Worm (Caenorhabditis elegans) whole organism, L2 larva: ENCODE measurements around the gene ZK1307.9.
A peak's percentile ranks its signal among the peaks of the same experiment; 100 is the strongest.

ENCODE experiments used
- alr-1 ChIP-seq: fragments of 150-350 bp; optimal IDR thresholded peaks from 2 replicates; lab custom pipeline; 2014; ENCODE audit warnings: missing biosample characterization, missing genetic modification characterization
- ama-1 ChIP-seq: fragments of 150-350 bp; optimal IDR thresholded peaks from 2 replicates; lab custom pipeline; 2018; ENCODE audit warnings: inconsistent platforms
- elt-3 ChIP-seq: sonication (generic microtip); optimal IDR thresholded peaks from 2 replicates; lab custom pipeline; 2017; ENCODE audit warnings: missing biosample characterization, missing genetic modification characterization
- fos-1 ChIP-seq: fragments of 150-350 bp; optimal IDR thresholded peaks from 2 replicates; lab custom pipeline; 2014; ENCODE audit warnings: missing biosample characterization, missing genetic modification characterization
- lin-11 ChIP-seq: fragments of 150-350 bp; sonication (generic microtip); optimal IDR thresholded peaks from 2 replicates; lab custom pipeline; 2014; ENCODE audit warnings: missing biosample characterization, missing genetic modification characterization, inconsistent platforms, mixed read lengths
- lin-39 ChIP-seq: fragments of 150-350 bp; optimal IDR thresholded peaks from 2 replicates; lab custom pipeline; 2014; ENCODE audit warnings: missing biosample characterization, missing genetic modification reagents, missing genetic modification characterization
- nhr-77 ChIP-seq: fragments of 150-350 bp; optimal IDR thresholded peaks from 2 replicates; lab custom pipeline; 2014; ENCODE audit warnings: missing biosample characterization, missing genetic modification characterization
- sma-9 ChIP-seq, 2 experiments: fragments of 150-350 bp in 1 of 2; sonication (generic microtip) in 1 of 2; optimal IDR thresholded peaks; 2 replicates each; lab custom pipeline; 2014 to 2016; ENCODE audit warnings: missing genetic modification characterization in 2 of 2, mild to moderate bottlenecking in 1 of 2, missing biosample characterization in 1 of 2, missing compliant biosample characterization in 1 of 2, missing genetic modification reagents in 1 of 2, moderate library complexity in 1 of 2
- snpc-4 ChIP-seq: fragments of 150-350 bp; optimal IDR thresholded peaks from 2 replicates; lab custom pipeline; 2014; ENCODE audit warnings: missing biosample characterization, missing genetic modification characterization
- unc-39 ChIP-seq: fragments of 150-350 bp; optimal IDR thresholded peaks from 2 replicates; lab custom pipeline; 2014; ENCODE audit warnings: missing biosample characterization, missing genetic modification characterization
- ztf-1 ChIP-seq: fragments of 200-800 bp; sonication (Bioruptor generic); conservative IDR thresholded peaks from 2 replicates; pipeline ENCODE4 v1.3.6; 2022; ENCODE audit warnings: missing genetic modification characterization, missing compliant biosample characterization
- ztf-11 ChIP-seq: sonication (generic microtip); optimal IDR thresholded peaks from 2 replicates; lab custom pipeline; 2017; ENCODE audit warnings: missing biosample characterization, missing genetic modification characterization

- TF ChIP-seq nhr-77 (tag; lab: Kevin White, UChicago) (no peak), ztf-11 (tag; lab: Kevin White, UChicago) (no peak), ama-1 (lab: Kevin White, UChicago) (no peak), unc-39 (tag; lab: Kevin White, UChicago) (no peak), snpc-4 (tag; lab: Kevin White, UChicago) (no peak), elt-3 (tag; lab: Kevin White, UChicago) (no peak), ztf-1 (no peak), fos-1 (tag; lab: Kevin White, UChicago) (no peak), lin-11 (tag; lab: Kevin White, UChicago) (no peak), sma-9 (GFP tag; optimal IDR thresholded peaks at IDR 0.05; lab: Kevin White, UChicago) (peak; percentile 87), sma-9 (tag; optimal IDR thresholded peaks at IDR 0.05; lab: Kevin White, UChicago) (no peak), alr-1 (tag; lab: Kevin White, UChicago) (no peak), lin-39 (tag; lab: Kevin White, UChicago) (no peak)
These were observed 47.6 kb upstream of the ZK1307.9 start for ce11 chrII:9601679-9602078.
